Worm (Caenorhabditis elegans): ENCODE data around the gene emb-27.

The emb-27 gene

ce11 chrII:8112063-8112462 is 49.9 kb downstream of the emb-27 start, which contains the start of gene lron-4:
Gene lron-4, minus strand, starts transcription at chrII:8112163.
- TF ChIP-seq C04F5.9 (tag; optimal IDR thresholded peaks at IDR 0.05), result no peak
- peak; percentile 15 for TF ChIP-seq fkh-8 (tag; optimal IDR thresholded peaks at IDR 0.05)
- no peak for TF ChIP-seq lin-35 (GFP tag; optimal IDR thresholded peaks at IDR 0.05)
- TF ChIP-seq vab-15 (tag; optimal IDR thresholded peaks at IDR 0.05), result no peak
- TF ChIP-seq ceh-8 (GFP tag; optimal IDR thresholded peaks at IDR 0.05), result no peak

Data from whole organism, L1 larva.